Fruit fly (Drosophila melanogaster) whole organism, pupa: ENCODE results near the gene CG43102.

Source experiments
- CG10348 ChIP-seq: fragments of 200-800 bp; sonication (Bioruptor generic); IDR thresholded peaks from 2 replicates; pipeline ENCODE4 v1.3.6; 2022; ENCODE audit warnings: missing biosample characterization, missing genetic modification characterization
- CG12605 ChIP-seq: fragments of 200-800 bp; sonication (Bioruptor generic); IDR thresholded peaks from 2 replicates; pipeline ENCODE4 v1.3.6; 2022; ENCODE audit warnings: missing biosample characterization, missing genetic modification characterization
- CG13204 ChIP-seq: fragments of 200-800 bp; sonication (Bioruptor generic); optimal IDR thresholded peaks from 2 replicates; lab custom pipeline; 2018; ENCODE audit warnings: missing biosample characterization, mild to moderate bottlenecking, missing genetic modification characterization, moderate library complexity
- CG14655 ChIP-seq: fragments of 200-800 bp; sonication (Bioruptor generic); optimal IDR thresholded peaks from 3 replicates; lab custom pipeline; 2017; ENCODE audit warnings: mild to moderate bottlenecking, missing biosample characterization, missing genetic modification reagents, missing genetic modification characterization
- CG15710 ChIP-seq: fragments of 200-800 bp; sonication (Bioruptor generic); optimal IDR thresholded peaks from 2 replicates; lab custom pipeline; 2018; ENCODE audit warnings: missing biosample characterization, mild to moderate bottlenecking, missing genetic modification characterization, moderate library complexity
- CG17806 ChIP-seq: fragments of 200-800 bp; sonication (Bioruptor generic); optimal IDR thresholded peaks from 2 replicates; lab custom pipeline; 2018; ENCODE audit warnings: missing biosample characterization, mild to moderate bottlenecking, missing genetic modification characterization, moderate library complexity
- CG32121 ChIP-seq: fragments of 200-800 bp; sonication (Bioruptor generic); IDR thresholded peaks from 2 replicates; pipeline ENCODE4 v1.3.6; 2022; ENCODE audit warnings: missing biosample characterization, missing genetic modification characterization
- CG34367 ChIP-seq: fragments of 200-800 bp; sonication (Bioruptor generic); optimal IDR thresholded peaks from 2 replicates; lab custom pipeline; 2018; ENCODE audit warnings: missing biosample characterization, mild to moderate bottlenecking, missing genetic modification characterization
- CG4496 ChIP-seq: fragments of 200-800 bp; sonication (Bioruptor generic); IDR thresholded peaks from 3 replicates; pipeline ENCODE4 v1.3.6; 2022; ENCODE audit warnings: missing biosample characterization, missing genetic modification characterization
- CG8159 ChIP-seq: fragments of 200-800 bp; sonication (Bioruptor generic); optimal IDR thresholded peaks from 3 replicates; lab custom pipeline; 2018; ENCODE audit warnings: missing biosample characterization, mild to moderate bottlenecking, missing genetic modification characterization, moderate library complexity
- CG8301 ChIP-seq: fragments of 200-800 bp; sonication (Bioruptor generic); optimal IDR thresholded peaks from 2 replicates; lab custom pipeline; 2018; ENCODE audit warnings: missing biosample characterization, mild to moderate bottlenecking, missing genetic modification characterization
- CG9948 ChIP-seq: fragments of 200-800 bp; sonication (Bioruptor generic); optimal IDR thresholded peaks from 2 replicates; lab custom pipeline; 2018; ENCODE audit warnings: missing biosample characterization, mild to moderate bottlenecking, missing genetic modification characterization, moderate library complexity
- D1 ChIP-seq: fragments of 200-800 bp; sonication (Bioruptor generic); optimal IDR thresholded peaks from 2 replicates; lab custom pipeline; 2018; ENCODE audit warnings: missing biosample characterization, mild to moderate bottlenecking, missing genetic modification characterization, moderate library complexity
- EcR ChIP-seq: fragments of 200-800 bp; sonication (Bioruptor generic); optimal IDR thresholded peaks from 3 replicates; lab custom pipeline; 2019; ENCODE audit warnings: missing biosample characterization, missing genetic modification characterization, mild to moderate bottlenecking, moderate library complexity, missing genetic modification reagents
- Ets98B ChIP-seq: fragments of 200-800 bp; sonication (Bioruptor generic); IDR thresholded peaks from 2 replicates; pipeline ENCODE4 v1.3.6; 2022; ENCODE audit warnings: missing biosample characterization, missing genetic modification characterization
- Pif1A ChIP-seq: fragments of 200-800 bp; sonication (Bioruptor generic); optimal IDR thresholded peaks from 3 replicates; lab custom pipeline; 2016; ENCODE audit warnings: missing biosample characterization, missing genetic modification characterization
- Pif1B ChIP-seq: fragments of 200-800 bp; sonication (Bioruptor generic); optimal IDR thresholded peaks from 3 replicates; lab custom pipeline; 2016; ENCODE audit warnings: missing biosample characterization, missing genetic modification characterization
- Snoo ChIP-seq: fragments of 200-800 bp; sonication (Bioruptor generic); optimal IDR thresholded peaks from 3 replicates; lab custom pipeline; 2017; ENCODE audit warnings: missing biosample characterization, mild to moderate bottlenecking, missing genetic modification characterization, inconsistent platforms
- fd96Ca ChIP-seq: fragments of 200-800 bp; sonication (Bioruptor generic); IDR thresholded peaks from 3 replicates; pipeline ENCODE4 v1.3.6; 2022; ENCODE audit warnings: missing biosample characterization, missing genetic modification characterization
- gl ChIP-seq: fragments of 200-800 bp; sonication (Bioruptor generic); optimal IDR thresholded peaks from 2 replicates; lab custom pipeline; 2018; ENCODE audit warnings: missing biosample characterization, mild to moderate bottlenecking, missing genetic modification characterization
- rn ChIP-seq: fragments of 200-800 bp; sonication (Bioruptor generic); IDR thresholded peaks from 2 replicates; pipeline ENCODE4 v1.3.6; 2022; ENCODE audit warnings: missing biosample characterization, missing genetic modification characterization

Gene CG43102

dm6 chr3R:17801264-17801663 is 7.0 kb upstream of the CG43102 start, which contains the start of gene CG17803:
TSS of gene CG17803 (minus strand) at chr3R:17801512.
- peak; percentile 38 for TF ChIP-seq EcR (GFP tag; lab: Kevin White, UChicago)
- no peak for TF ChIP-seq D1 (tag; lab: Kevin White, UChicago)

DNA sequence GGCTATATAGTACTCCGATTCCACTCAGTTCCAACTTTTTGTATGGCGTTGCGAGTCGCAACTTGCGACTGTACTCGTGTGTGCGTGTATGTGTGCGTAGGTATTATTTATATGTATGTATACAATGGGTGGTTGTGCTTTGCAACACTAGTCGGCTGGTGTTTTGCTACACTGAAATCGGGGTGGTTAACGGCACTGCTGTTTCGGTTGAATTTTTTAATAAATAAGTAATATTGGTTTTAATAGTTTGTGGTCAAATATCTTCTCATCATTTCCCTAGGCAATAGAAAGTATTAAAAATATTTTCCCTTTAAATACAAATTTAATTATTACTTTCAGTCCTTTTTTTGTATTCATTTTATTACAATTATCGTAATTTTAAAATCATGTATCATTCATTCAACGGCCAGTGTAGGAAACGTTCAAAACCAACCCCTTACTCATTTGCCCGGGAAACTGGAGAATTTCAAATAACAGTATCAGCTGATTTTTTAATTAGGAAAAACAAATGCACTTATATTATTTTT is 4.0 kb upstream of the CG43102 start, which contains the start of gene CG7379:
Gene CG7379, minus strand, starts transcription at position 94 of the 527 bp plus-strand sequence.
- TF ChIP-seq CG14655 (GFP tag; lab: Kevin White, UChicago) (no peak), fd96Ca (GFP tag; lab: Robert Waterston, UW) (peak; percentile 49; the same call in 2 of the 3 replicates), CG9948 (tag; lab: Kevin White, UChicago) (peak; percentile 26), CG10348 (no peak), CG34367 (tag; lab: Kevin White, UChicago) (peak; percentile 52), CG12605 (no peak), D1 (tag; lab: Kevin White, UChicago) (no peak), CG32121 (GFP tag; lab: Robert Waterston, UW) (0 out of 2 replicates have a peak, but pooled peaks have one; percentile 39), CG4496 (peak; percentile 77), rn (GFP tag; lab: Robert Waterston, UW) (peak; percentile 47; the same call in 1 of the 2 replicates), CG15710 (peak; percentile 68), CG8159 (tag; lab: Kevin White, UChicago) (peak; percentile 59), CG8301 (tag; lab: Kevin White, UChicago) (no peak), CG17806 (tag; lab: Kevin White, UChicago) (peak; percentile 71), Pif1A (GFP tag; lab: Kevin White, UChicago) (no peak), gl (peak; percentile 16), Snoo (tag; lab: Kevin White, UChicago) (peak; percentile 82), EcR (GFP tag; lab: Kevin White, UChicago) (no peak), Ets98B (GFP tag; lab: Robert Waterston, UW) (peak; percentile 56; the same call in 1 of the 2 replicates), Pif1B (GFP tag; lab: Kevin White, UChicago) (peak; percentile 77)

DNA sequence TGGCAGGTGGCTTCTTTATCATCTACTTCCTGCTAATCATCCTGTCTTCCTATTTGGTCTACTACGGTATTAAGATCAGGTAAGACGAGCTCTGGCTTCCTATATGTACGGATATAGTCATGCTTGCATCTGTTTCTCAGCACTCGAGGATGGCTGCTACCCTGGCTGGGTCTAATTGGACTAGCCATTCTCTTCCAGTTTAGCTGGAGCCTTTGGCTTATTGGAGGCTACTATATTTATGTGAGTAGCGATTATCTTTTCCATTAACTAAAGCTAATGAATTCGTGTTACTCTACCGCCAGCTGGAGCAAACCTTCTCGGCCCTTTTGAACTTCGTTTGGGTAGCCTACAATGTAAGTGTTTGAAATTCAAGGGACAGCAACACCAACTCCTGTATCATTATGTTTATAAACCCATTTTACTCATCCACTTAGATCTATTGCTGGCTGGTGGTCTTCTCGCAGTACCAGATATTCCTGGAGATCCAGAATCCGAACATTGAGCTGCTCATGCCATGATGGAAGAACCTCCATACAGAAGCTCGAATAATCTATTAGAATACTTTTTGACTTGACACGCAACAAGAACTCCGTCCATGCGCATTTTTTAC is 1.4 kb upstream of the CG43102 start:
- no peak for TF ChIP-seq CG13204 (GFP tag; lab: Kevin White, UChicago)
- no peak for TF ChIP-seq CG8159 (tag; lab: Kevin White, UChicago)
- no peak for TF ChIP-seq CG14655 (GFP tag; lab: Kevin White, UChicago)
- TF ChIP-seq Pif1A (GFP tag; lab: Kevin White, UChicago), result no peak
- no peak for TF ChIP-seq CG32121 (GFP tag; lab: Robert Waterston, UW)
- TF ChIP-seq rn (GFP tag; lab: Robert Waterston, UW), result no peak
- TF ChIP-seq CG17806 (tag; lab: Kevin White, UChicago), result no peak
- TF ChIP-seq CG8301 (tag; lab: Kevin White, UChicago), result no peak
- TF ChIP-seq D1 (tag; lab: Kevin White, UChicago), result no peak
- no peak for TF ChIP-seq Ets98B (GFP tag; lab: Robert Waterston, UW)
- TF ChIP-seq EcR (GFP tag; lab: Kevin White, UChicago), result no peak
- no peak for TF ChIP-seq Pif1B (GFP tag; lab: Kevin White, UChicago)
- TF ChIP-seq CG15710, result no peak
- no peak for TF ChIP-seq Snoo (tag; lab: Kevin White, UChicago)
- no peak for TF ChIP-seq gl
- TF ChIP-seq CG10348, result no peak
- TF ChIP-seq CG34367 (tag; lab: Kevin White, UChicago), result no peak

DNA sequence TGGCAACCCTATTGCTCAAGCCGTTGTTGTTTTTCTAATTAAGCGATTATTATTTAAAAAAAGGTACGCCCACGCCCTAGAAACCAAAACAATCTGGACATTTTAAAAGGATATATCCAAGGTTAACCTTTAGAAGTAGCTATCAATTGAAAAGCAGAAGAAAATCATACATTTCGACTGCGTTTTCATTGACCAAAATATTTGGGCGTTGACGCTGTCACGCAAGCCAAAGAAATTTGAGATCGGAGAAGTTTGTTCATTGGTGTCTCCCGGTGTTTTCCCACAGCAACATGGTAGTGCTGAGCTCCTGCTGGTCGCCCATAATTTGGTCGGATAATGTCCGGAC is 758 bp upstream of the CG43102 start, which contains the start of gene pasi1:
Gene pasi1, plus strand, starts transcription at position 1 of the 346 bp plus-strand sequence.
- TF ChIP-seq CG15710 (no peak), fd96Ca (GFP tag; lab: Robert Waterston, UW) (no peak), CG9948 (tag; lab: Kevin White, UChicago) (no peak), CG34367 (tag; lab: Kevin White, UChicago) (no peak), Pif1B (GFP tag; lab: Kevin White, UChicago) (no peak), D1 (tag; lab: Kevin White, UChicago) (no peak), Ets98B (GFP tag; lab: Robert Waterston, UW) (no peak), CG17806 (tag; lab: Kevin White, UChicago) (no peak)
- TF ChIP-seq, all 21 proteins: peak for 0

DNA sequence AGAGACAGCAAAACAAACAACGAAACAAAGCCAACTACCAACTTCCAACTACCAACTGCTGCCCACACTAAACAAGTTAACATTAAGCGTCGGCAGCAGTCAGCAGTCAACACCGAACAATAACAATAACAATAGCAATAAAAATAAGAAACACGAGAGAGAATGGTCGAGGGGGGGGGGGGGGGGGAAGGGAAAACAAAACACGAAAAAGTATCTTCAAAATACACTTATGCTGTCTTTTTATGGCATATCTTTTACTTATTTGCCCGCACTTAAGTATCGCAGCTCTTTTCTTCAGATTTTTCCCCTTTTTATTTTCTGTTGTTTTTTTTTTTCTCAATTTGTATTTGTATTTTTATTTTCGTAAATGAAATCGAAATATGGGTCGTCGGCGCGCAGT is 1.0 kb downstream of the CG43102 start:
- TF ChIP-seq CG17806 (tag; lab: Kevin White, UChicago) (no peak), fd96Ca (GFP tag; lab: Robert Waterston, UW) (no peak), EcR (GFP tag; lab: Kevin White, UChicago) (no peak), D1 (tag; lab: Kevin White, UChicago) (no peak)

DNA sequence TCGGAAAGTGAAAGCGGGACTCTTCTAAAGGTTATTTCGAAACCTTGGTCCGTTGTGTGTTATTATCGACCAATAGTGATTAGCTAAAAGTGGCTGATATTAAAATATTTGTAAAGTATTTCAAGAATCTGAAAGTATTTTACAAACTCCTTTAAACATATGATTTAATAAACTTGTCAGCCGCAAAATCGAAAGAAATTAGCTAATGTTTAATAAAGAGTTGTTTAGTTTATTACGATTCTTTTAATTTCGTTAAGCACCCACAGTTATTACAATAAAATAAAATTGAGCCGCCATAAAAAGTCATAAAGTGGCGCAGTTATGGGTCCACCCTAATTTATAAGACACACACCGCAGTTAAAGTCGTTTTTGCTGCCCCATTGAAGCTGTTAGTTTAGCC is 4.4 kb downstream of the CG43102 start:
- TF ChIP-seq EcR (GFP tag; lab: Kevin White, UChicago) (no peak), CG10348 (no peak), CG8301 (tag; lab: Kevin White, UChicago) (no peak), Pif1B (GFP tag; lab: Kevin White, UChicago) (no peak), Snoo (tag; lab: Kevin White, UChicago) (no peak), CG17806 (tag; lab: Kevin White, UChicago) (peak; percentile 5), CG9948 (tag; lab: Kevin White, UChicago) (no peak), gl (no peak), CG15710 (no peak), CG32121 (GFP tag; lab: Robert Waterston, UW) (peak; percentile 21; the same call in 1 of the 2 replicates), Pif1A (GFP tag; lab: Kevin White, UChicago) (no peak), fd96Ca (GFP tag; lab: Robert Waterston, UW) (no peak), CG8159 (tag; lab: Kevin White, UChicago) (peak; percentile 62), CG14655 (GFP tag; lab: Kevin White, UChicago) (peak; percentile 22)
- TF ChIP-seq, all 21 proteins: peak for 4
